Worm (Caenorhabditis elegans) whole organism, L1 larva: ENCODE data around the gene smr-1.

ENCODE experiments used
- F16B12.6 ChIP-seq: fragments of 150-350 bp; optimal IDR thresholded peaks from 2 replicates; lab custom pipeline; 2014; ENCODE audit warnings: missing biosample characterization, missing genetic modification characterization
- Y116A8C.19 ChIP-seq: sonication (generic microtip); optimal IDR thresholded peaks from 2 replicates; lab custom pipeline; 2016; ENCODE audit warnings: missing compliant biosample characterization, missing genetic modification characterization, borderline replicate concordance
- aly-2 ChIP-seq: fragments of 150-350 bp; optimal IDR thresholded peaks from 2 replicates; lab custom pipeline; 2014; ENCODE audit warnings: missing biosample characterization, missing genetic modification characterization
- blmp-1 ChIP-seq: fragments of 150-350 bp; optimal IDR thresholded peaks from 2 replicates; lab custom pipeline; 2014; ENCODE audit warnings: missing biosample characterization, missing genetic modification characterization
- ceh-8 ChIP-seq: fragments of 200-800 bp; sonication (Bioruptor generic); optimal IDR thresholded peaks from 2 replicates; lab custom pipeline; 2018; ENCODE audit warnings: mild to moderate bottlenecking, missing genetic modification characterization, moderate library complexity, missing compliant biosample characterization
- efl-1 ChIP-seq, 4 experiments: fragments of 150-350 bp; optimal IDR thresholded peaks in 3 of 4; peaks in 1 of 4; 1 replicate in 1 of 4; 2 replicates in 3 of 4; lab custom pipeline; 2014; ENCODE audit warnings: missing biosample characterization in 2 of 4, missing genetic modification characterization in 2 of 4, missing genetic modification reagents in 2 of 4
- egl-13 ChIP-seq: sonication (generic microtip); optimal IDR thresholded peaks from 2 replicates; lab custom pipeline; 2016; ENCODE audit warnings: missing genotype, missing genetic modification reagents, missing genetic modification characterization, missing compliant biosample characterization
- elt-3 ChIP-seq, 6 experiments: fragments of 150-350 bp in 1 of 6; sonication (generic microtip); optimal IDR thresholded peaks; 2 replicates each; lab custom pipeline; 2017 to 2018; ENCODE audit warnings: missing biosample characterization in 6 of 6, missing genetic modification characterization in 6 of 6, inconsistent platforms in 1 of 6
- fkh-10 ChIP-seq: sonication (generic microtip); optimal IDR thresholded peaks from 2 replicates; lab custom pipeline; 2017; ENCODE audit warnings: missing biosample characterization, missing genetic modification reagents, missing genetic modification characterization
- fkh-4 ChIP-seq: sonication (generic microtip); optimal IDR thresholded peaks from 2 replicates; lab custom pipeline; 2016; ENCODE audit warnings: missing compliant biosample characterization, missing genetic modification characterization, borderline replicate concordance
- fos-1 ChIP-seq: fragments of 150-350 bp; optimal IDR thresholded peaks from 2 replicates; lab custom pipeline; 2014; ENCODE audit warnings: missing biosample characterization, missing genetic modification characterization
- grh-1 ChIP-seq: fragments of 200-800 bp; sonication (Bioruptor generic); IDR thresholded peaks from 2 replicates; pipeline ENCODE4 v1.3.6; 2022; ENCODE audit warnings: missing genetic modification reagents, missing genetic modification characterization, missing compliant biosample characterization
- hlh-4 ChIP-seq: sonication (generic microtip); optimal IDR thresholded peaks from 2 replicates; lab custom pipeline; 2016; ENCODE audit warnings: mild to moderate bottlenecking, missing genetic modification characterization, missing compliant biosample characterization
- hpl-2 ChIP-seq: fragments of 150-350 bp; optimal IDR thresholded peaks from 2 replicates; lab custom pipeline; 2014; ENCODE audit warnings: missing biosample characterization, missing genetic modification reagents, missing genetic modification characterization
- lin-35 ChIP-seq, 2 experiments: fragments of 150-350 bp; optimal IDR thresholded peaks; 2 replicates each; lab custom pipeline; 2014; ENCODE audit warnings: missing biosample characterization in 2 of 2, missing genetic modification characterization in 2 of 2, missing genetic modification reagents in 2 of 2
- mab-9 ChIP-seq: fragments of 200-800 bp; sonication (Bioruptor generic); IDR thresholded peaks from 2 replicates; pipeline ENCODE4 v1.3.6; 2022; ENCODE audit warnings: missing genetic modification reagents, missing genetic modification characterization, missing compliant biosample characterization
- mep-1 ChIP-seq: fragments of 150-350 bp; optimal IDR thresholded peaks from 2 replicates; lab custom pipeline; 2014; ENCODE audit warnings: missing biosample characterization, missing genetic modification characterization
- nhr-11 ChIP-seq: fragments of 150-350 bp; optimal IDR thresholded peaks from 2 replicates; lab custom pipeline; 2014; ENCODE audit warnings: missing biosample characterization, missing genetic modification characterization
- nhr-12 ChIP-seq: sonication (generic microtip); optimal IDR thresholded peaks from 2 replicates; lab custom pipeline; 2017; ENCODE audit warnings: missing biosample characterization, missing genetic modification characterization
- nhr-47 ChIP-seq: sonication (generic microtip); optimal IDR thresholded peaks from 2 replicates; lab custom pipeline; 2016; ENCODE audit warnings: mild to moderate bottlenecking, missing genetic modification characterization, moderate library complexity, missing compliant biosample characterization
- pax-3 ChIP-seq: fragments of 200-800 bp; sonication (Bioruptor generic); optimal IDR thresholded peaks from 2 replicates; lab custom pipeline; 2018; ENCODE audit warnings: mild to moderate bottlenecking, missing genetic modification characterization, moderate library complexity, missing compliant biosample characterization
- pqm-1 ChIP-seq: sonication (generic microtip); optimal IDR thresholded peaks from 3 replicates; lab custom pipeline; 2017; ENCODE audit warnings: missing biosample characterization, missing genetic modification characterization
- snpc-4 ChIP-seq: fragments of 150-350 bp; optimal IDR thresholded peaks from 2 replicates; lab custom pipeline; 2014; ENCODE audit warnings: missing biosample characterization, missing genetic modification characterization
- sox-4 ChIP-seq: sonication (generic microtip); optimal IDR thresholded peaks from 2 replicates; lab custom pipeline; 2016; ENCODE audit warnings: missing genetic modification characterization, missing compliant biosample characterization
- tbx-2 ChIP-seq: sonication (generic microtip); optimal IDR thresholded peaks from 2 replicates; lab custom pipeline; 2016; ENCODE audit warnings: missing genetic modification characterization, missing compliant biosample characterization

The smr-1 gene

DNA sequence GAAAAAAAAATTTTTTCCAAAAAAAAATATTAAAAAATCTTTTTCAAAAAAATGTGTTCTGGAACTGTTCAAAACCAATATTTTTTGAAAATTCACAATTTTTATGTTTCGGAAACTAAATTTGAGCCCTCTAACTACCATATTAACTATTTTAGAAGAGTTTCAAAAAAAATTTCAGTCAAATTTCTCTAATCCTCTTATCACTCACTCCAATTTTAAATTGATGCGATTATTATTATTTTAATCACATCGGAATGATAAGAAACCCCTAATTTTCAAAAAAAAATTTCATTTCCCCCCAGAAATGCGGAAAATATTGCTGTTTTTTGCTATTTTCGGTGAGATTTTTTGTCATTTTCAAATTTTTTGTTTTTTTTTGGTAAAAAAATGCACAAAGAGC lies 38.8 kb downstream of the smr-1 start, which contains the start of gene nspg-8:
TSS of gene nspg-8 (plus strand) at position 301 of the 400 bp plus-strand sequence.
- TF ChIP-seq fos-1 (tag; lab: Kevin White, UChicago) (no peak), elt-3 (tag; optimal IDR thresholded peaks at IDR 0.05; lab: Kevin White, UChicago) (no peak), pax-3 (no peak), fkh-4 (tag; lab: Kevin White, UChicago) (no peak), pqm-1 (no peak), blmp-1 (tag; lab: Kevin White, UChicago) (no peak), nhr-12 (no peak), Y116A8C.19 (no peak), tbx-2 (tag; lab: Kevin White, UChicago) (no peak), fkh-10 (GFP tag; lab: Kevin White, UChicago) (no peak)

DNA sequence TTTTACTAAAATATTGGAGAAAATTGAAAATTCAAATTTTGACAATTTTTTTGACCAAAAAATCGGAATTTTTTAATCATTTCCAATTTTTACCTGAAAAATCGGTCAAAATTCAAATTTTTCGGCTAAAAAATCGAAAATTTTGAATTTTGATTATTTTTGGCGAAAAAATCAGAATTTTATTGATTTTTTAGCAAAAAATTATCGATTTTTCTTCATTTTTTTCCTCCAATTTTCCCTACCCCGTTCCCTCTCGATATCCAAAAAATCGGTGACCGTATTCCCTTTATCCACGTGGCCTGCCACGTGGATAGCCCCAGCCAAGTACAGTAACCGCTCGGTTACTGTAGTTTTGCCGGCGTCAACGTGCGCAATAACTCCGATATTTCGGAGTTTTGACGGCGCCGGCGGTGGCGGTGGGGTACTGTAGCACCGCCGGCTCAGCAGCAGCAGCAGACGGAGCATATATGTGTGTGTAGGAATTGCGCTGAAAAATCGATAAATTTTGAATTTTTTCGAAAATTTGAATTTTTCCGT lies 50.4 kb downstream of the smr-1 start, which contains the start of gene Y119D3B.14:
TSS of gene Y119D3B.14 (minus strand) at position 487 of the 537 bp plus-strand sequence.
- TF ChIP-seq Y116A8C.19 (no peak), nhr-11 (no peak), egl-13 (no peak), grh-1 (GFP tag; lab: Robert Waterston, UW) (no peak), efl-1 (optimal IDR thresholded peaks at IDR 0.05; lab: Kevin White, UChicago) (no peak), efl-1 (GFP tag; optimal IDR thresholded peaks at IDR 0.05 in 1 of 2; lab: Kevin White, UChicago) (no peak), ceh-8 (GFP tag; lab: Kevin White, UChicago) (no peak), lin-35 (GFP tag; optimal IDR thresholded peaks at IDR 0.05; lab: Kevin White, UChicago) (no peak), hpl-2 (GFP tag; lab: Kevin White, UChicago) (no peak), mep-1 (no peak), nhr-47 (tag; lab: Kevin White, UChicago) (no peak), snpc-4 (tag; lab: Kevin White, UChicago) (no peak), hlh-4 (tag; lab: Kevin White, UChicago) (no peak), sox-4 (no peak), aly-2 (tag; lab: Kevin White, UChicago) (no peak), mab-9 (GFP tag; lab: Robert Waterston, UW) (no peak), F16B12.6 (no peak)
